Worm (Caenorhabditis elegans): Measurements from ENCODE around the gene K10H10.6.

K10H10.6 gene

ce11 chrII:14497848-14498247 lies 5.2 kb upstream of the K10H10.6 start, which contains the start of gene dhs-8:
Gene dhs-8, plus strand, starts transcription at chrII:14498026.
- TF ChIP-seq hnd-1 (tag; optimal IDR thresholded peaks at IDR 0.05) (no peak), ama-1 (optimal IDR thresholded peaks at IDR 0.05) (no peak), tbx-11 (GFP tag; IDR thresholded peaks at IDR 0.05) (no peak), ets-7 (tag; optimal IDR thresholded peaks at IDR 0.05) (no peak), flt-1 (GFP tag; IDR thresholded peaks at IDR 0.05) (no peak), tra-4 (tag; optimal IDR thresholded peaks at IDR 0.05) (no peak), hmg-4 (GFP tag; optimal IDR thresholded peaks at IDR 0.05) (no peak), aly-1 (tag; optimal IDR thresholded peaks at IDR 0.05) (no peak), sea-1 (GFP tag; conservative IDR thresholded peaks at IDR 0.05) (no peak), B0310.2 (tag; optimal IDR thresholded peaks at IDR 0.05) (no peak)

- TF ChIP-seq aly-1 (tag; optimal IDR thresholded peaks at IDR 0.05) (no peak), tbx-11 (GFP tag; IDR thresholded peaks at IDR 0.05) (no peak), hmbx-1 (tag; optimal IDR thresholded peaks at IDR 0.05) (no peak), hmg-4 (GFP tag; optimal IDR thresholded peaks at IDR 0.05) (no peak), ets-7 (tag; optimal IDR thresholded peaks at IDR 0.05) (no peak), tbx-37 (GFP tag; conservative IDR thresholded peaks at IDR 0.05) (no peak), ceh-36 (tag; optimal IDR thresholded peaks at IDR 0.05) (no peak), tra-4 (tag; optimal IDR thresholded peaks at IDR 0.05) (no peak), pes-1 (GFP tag; IDR thresholded peaks at IDR 0.05) (no peak), scrt-1 (GFP tag; IDR thresholded peaks at IDR 0.05) (no peak), ama-1 (optimal IDR thresholded peaks at IDR 0.05) (no peak), sea-1 (GFP tag; conservative IDR thresholded peaks at IDR 0.05) (no peak), F13C5.2 (tag; optimal IDR thresholded peaks at IDR 0.05) (no peak), B0310.2 (tag; optimal IDR thresholded peaks at IDR 0.05) (no peak), hnd-1 (tag; optimal IDR thresholded peaks at IDR 0.05) (no peak), ceh-13 (GFP tag; optimal IDR thresholded peaks at IDR 0.05) (no peak), flt-1 (GFP tag; IDR thresholded peaks at IDR 0.05) (no peak)
Observed at ce11 chrII:14500122-14500521, 3.0 kb upstream of the K10H10.6 start, which contains the start of gene K10H10.4. Gene K10H10.4, plus strand, starts transcription at chrII:14500422.

ce11 chrII:14501447-14501846 lies 1.6 kb upstream of the K10H10.6 start, which contains the start of gene K10H10.5:
Gene K10H10.5, plus strand, starts transcription at chrII:14501747.
- TF ChIP-seq aly-1 (tag; optimal IDR thresholded peaks at IDR 0.05) (no peak), ceh-36 (tag; optimal IDR thresholded peaks at IDR 0.05) (no peak), F13C5.2 (tag; optimal IDR thresholded peaks at IDR 0.05) (no peak), hnd-1 (tag; optimal IDR thresholded peaks at IDR 0.05) (no peak)

- no peak for TF ChIP-seq scrt-1 (GFP tag; IDR thresholded peaks at IDR 0.05)
- TF ChIP-seq ets-7 (tag; optimal IDR thresholded peaks at IDR 0.05): no peak
- no peak for TF ChIP-seq sea-1 (GFP tag; conservative IDR thresholded peaks at IDR 0.05)
- no peak for TF ChIP-seq hnd-1 (tag; optimal IDR thresholded peaks at IDR 0.05)
- TF ChIP-seq tra-4 (tag; optimal IDR thresholded peaks at IDR 0.05): no peak
- no peak for TF ChIP-seq ama-1 (optimal IDR thresholded peaks at IDR 0.05)
Observed at ce11 chrII:14506245-14506644, 3.1 kb downstream of the K10H10.6 start, which contains the start of gene K10H10.12. Gene K10H10.12, minus strand, starts transcription at chrII:14506345.

- TF ChIP-seq tbx-37 (GFP tag; conservative IDR thresholded peaks at IDR 0.05) (no peak), ceh-36 (tag; optimal IDR thresholded peaks at IDR 0.05) (no peak), hmbx-1 (tag; optimal IDR thresholded peaks at IDR 0.05) (no peak), aly-1 (tag; optimal IDR thresholded peaks at IDR 0.05) (no peak), B0310.2 (tag; optimal IDR thresholded peaks at IDR 0.05) (no peak), ceh-13 (GFP tag; optimal IDR thresholded peaks at IDR 0.05) (no peak), hmg-4 (GFP tag; optimal IDR thresholded peaks at IDR 0.05) (no peak), ets-7 (tag; optimal IDR thresholded peaks at IDR 0.05) (no peak), tra-4 (tag; optimal IDR thresholded peaks at IDR 0.05) (no peak), ama-1 (optimal IDR thresholded peaks at IDR 0.05) (no peak), sea-1 (GFP tag; conservative IDR thresholded peaks at IDR 0.05) (no peak), flt-1 (GFP tag; IDR thresholded peaks at IDR 0.05) (no peak), F13C5.2 (tag; optimal IDR thresholded peaks at IDR 0.05) (no peak), hnd-1 (tag; optimal IDR thresholded peaks at IDR 0.05) (no peak), tbx-11 (GFP tag; IDR thresholded peaks at IDR 0.05) (no peak), pes-1 (GFP tag; IDR thresholded peaks at IDR 0.05) (no peak), scrt-1 (GFP tag; IDR thresholded peaks at IDR 0.05) (no peak)
Observed at ce11 chrII:14507563-14507962, 4.5 kb downstream of the K10H10.6 start, which contains the start of the genes K10H10.7 and K10H10.10. Gene K10H10.7, minus strand, starts transcription at chrII:14507663. Gene K10H10.10, plus strand, starts transcription at chrII:14507766.

- no peak for TF ChIP-seq F13C5.2 (tag; optimal IDR thresholded peaks at IDR 0.05)
- TF ChIP-seq tra-4 (tag; optimal IDR thresholded peaks at IDR 0.05): no peak
- TF ChIP-seq hnd-1 (tag; optimal IDR thresholded peaks at IDR 0.05): no peak
- TF ChIP-seq pes-1 (GFP tag; IDR thresholded peaks at IDR 0.05): no peak
Observed at ce11 chrII:14510162-14510561, 7.1 kb downstream of the K10H10.6 start.

- TF ChIP-seq tra-4 (tag; optimal IDR thresholded peaks at IDR 0.05) (no peak), hnd-1 (tag; optimal IDR thresholded peaks at IDR 0.05) (no peak), ama-1 (optimal IDR thresholded peaks at IDR 0.05) (no peak), tbx-11 (GFP tag; IDR thresholded peaks at IDR 0.05) (no peak), hmg-4 (GFP tag; optimal IDR thresholded peaks at IDR 0.05) (no peak)
Observed at ce11 chrII:14511189-14511588, 8.1 kb downstream of the K10H10.6 start, which contains the start of gene K10H10.13. Gene K10H10.13, minus strand, starts transcription at chrII:14511289.

ce11 chrII:14515017-14515416 lies 11.9 kb downstream of the K10H10.6 start, which contains the start of gene K10H10.9:
Gene K10H10.9, minus strand, starts transcription at chrII:14515117.
- no peak for TF ChIP-seq aly-1 (tag; optimal IDR thresholded peaks at IDR 0.05)
- no peak for TF ChIP-seq ceh-36 (tag; optimal IDR thresholded peaks at IDR 0.05)
- no peak for TF ChIP-seq ets-7 (tag; optimal IDR thresholded peaks at IDR 0.05)
- TF ChIP-seq hnd-1 (tag; optimal IDR thresholded peaks at IDR 0.05): no peak
- TF ChIP-seq F13C5.2 (tag; optimal IDR thresholded peaks at IDR 0.05): no peak
- no peak for TF ChIP-seq hmbx-1 (tag; optimal IDR thresholded peaks at IDR 0.05)
- no peak for TF ChIP-seq B0310.2 (tag; optimal IDR thresholded peaks at IDR 0.05)
- no peak for TF ChIP-seq hmg-4 (GFP tag; optimal IDR thresholded peaks at IDR 0.05)
- no peak for TF ChIP-seq ama-1 (optimal IDR thresholded peaks at IDR 0.05)
- TF ChIP-seq sea-1 (GFP tag; conservative IDR thresholded peaks at IDR 0.05): no peak
- no peak for TF ChIP-seq tbx-37 (GFP tag; conservative IDR thresholded peaks at IDR 0.05)
- no peak for TF ChIP-seq tbx-11 (GFP tag; IDR thresholded peaks at IDR 0.05)
